Worm (Caenorhabditis elegans) whole organism, dauer: ENCODE measurements around the gene best-13.

Experiments used
- unc-62 ChIP-seq: sonication (generic microtip); optimal IDR thresholded peaks from 2 replicates; lab custom pipeline; 2017; ENCODE audit warnings: missing biosample characterization, missing genetic modification reagents, missing genetic modification characterization

The best-13 gene

DNA sequence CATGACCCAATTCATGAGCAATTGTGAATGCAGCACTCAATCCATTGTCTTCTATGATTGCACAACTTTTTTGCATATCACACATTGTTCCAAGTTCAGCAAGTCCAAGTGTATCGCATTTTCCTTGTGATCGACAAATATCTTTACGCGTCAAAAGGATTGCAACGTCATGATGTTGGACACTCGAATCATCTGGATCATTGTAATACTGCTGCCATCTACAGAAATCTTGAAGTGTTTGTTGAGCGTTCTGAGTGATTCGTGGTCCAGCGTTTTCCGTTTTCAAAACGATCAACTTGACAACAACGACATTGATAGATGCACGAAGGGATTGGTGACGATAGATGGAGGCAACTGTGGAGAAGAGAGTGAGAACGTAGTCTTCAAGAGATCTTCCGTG is 39.5 kb downstream of the best-13 start:
- no peak for TF ChIP-seq unc-62 (GFP tag; lab: Kevin White, UChicago)

DNA sequence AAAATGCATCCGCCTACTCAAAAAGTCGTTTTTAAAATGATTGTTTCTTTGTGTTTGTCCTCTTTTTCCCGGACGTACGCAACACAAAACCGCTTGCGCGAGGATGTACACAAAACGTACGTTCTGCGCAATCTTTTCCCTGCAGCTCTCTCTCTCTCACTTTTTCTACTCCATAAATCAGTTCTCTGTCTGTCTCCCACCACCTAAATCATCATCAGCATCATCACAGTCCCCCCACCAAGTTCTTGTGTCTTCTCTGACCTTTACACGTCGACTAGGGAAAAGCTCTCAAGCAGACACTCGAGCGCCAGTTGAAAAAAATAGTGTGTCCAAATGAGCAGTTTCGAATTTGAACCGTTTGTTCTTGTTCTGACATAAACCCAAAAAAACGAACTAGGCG is 40.6 kb downstream of the best-13 start:
- no peak for TF ChIP-seq unc-62 (GFP tag; lab: Kevin White, UChicago)

DNA sequence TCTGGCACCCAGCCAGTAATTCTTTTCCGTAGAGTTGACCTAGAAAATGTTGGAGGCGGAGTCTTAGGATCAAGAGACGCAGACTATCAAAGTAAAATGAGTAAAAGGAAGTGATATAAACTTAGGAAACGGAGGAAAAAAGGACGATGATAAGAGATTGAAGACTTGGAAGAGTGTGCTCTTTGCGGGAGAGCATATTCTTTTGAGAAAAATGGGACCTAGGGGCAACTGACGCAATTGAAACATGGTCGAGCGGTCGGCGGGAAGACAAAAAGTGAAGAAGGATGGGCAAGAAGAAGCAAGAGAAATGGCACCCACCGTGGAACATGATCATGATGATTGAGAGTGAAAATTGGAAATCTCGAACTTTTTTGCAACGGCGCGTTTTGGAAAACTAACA is 44.3 kb downstream of the best-13 start:
- TF ChIP-seq unc-62 (GFP tag; lab: Kevin White, UChicago): no peak

DNA sequence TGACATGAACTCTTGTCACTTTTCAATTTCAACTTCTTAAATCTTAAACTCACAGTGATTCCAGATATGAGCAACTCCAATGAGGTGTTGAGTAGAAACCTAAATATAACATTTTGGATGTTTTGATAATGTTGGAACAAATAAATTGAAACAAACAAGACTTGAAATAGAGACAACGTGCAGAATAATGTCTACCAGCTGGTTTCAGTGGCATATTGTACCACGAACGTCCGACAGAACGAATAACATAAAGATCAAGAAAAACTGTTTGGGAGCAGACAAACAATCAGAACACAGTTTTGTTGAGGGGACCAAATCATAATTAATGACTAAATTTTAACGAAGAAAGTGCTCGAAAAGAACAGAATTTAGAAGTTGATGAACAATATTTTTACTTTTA is 49.6 kb downstream of the best-13 start, which contains the start of gene gon-1:
gon-1 (minus strand) TSS at position 101 of the 400 bp plus-strand sequence.
- no peak for TF ChIP-seq unc-62 (GFP tag; lab: Kevin White, UChicago)
